Worm (Caenorhabditis elegans) whole organism, L4 larva: ENCODE results near the gene hlh-13.
A peak's percentile ranks its signal among the peaks of the same experiment; 100 is the strongest.

Source experiments
- T26A8.4 ChIP-seq: fragments of 200-800 bp; sonication (Bioruptor generic); IDR thresholded peaks from 2 replicates; pipeline ENCODE4 v1.3.6; 2022; ENCODE audit warnings: missing genetic modification characterization, missing compliant biosample characterization
- ces-1 ChIP-seq: fragments of 150-350 bp; sonication (generic microtip); optimal IDR thresholded peaks from 4 replicates; lab custom pipeline; 2014; ENCODE audit warnings: missing biosample characterization, missing genetic modification reagents, missing genetic modification characterization
- dmd-8 ChIP-seq: fragments of 200-800 bp; sonication (Bioruptor generic); IDR thresholded peaks from 2 replicates; pipeline ENCODE4 v1.3.6; 2022; ENCODE audit warnings: missing genetic modification characterization, missing compliant biosample characterization
- egl-43 ChIP-seq: fragments of 200-800 bp; sonication (Bioruptor generic); IDR thresholded peaks from 2 replicates; pipeline ENCODE4 v1.3.6; 2022; ENCODE audit warnings: missing genetic modification reagents, missing genetic modification characterization, missing compliant biosample characterization
- fkh-10 ChIP-seq: fragments of 150-350 bp; optimal IDR thresholded peaks from 2 replicates; lab custom pipeline; 2014; ENCODE audit warnings: missing biosample characterization, missing genetic modification reagents, missing genetic modification characterization
- nhr-102 ChIP-seq: sonication (generic microtip); optimal IDR thresholded peaks from 2 replicates; lab custom pipeline; 2016; ENCODE audit warnings: mild to moderate bottlenecking, missing genetic modification characterization, moderate library complexity, missing compliant biosample characterization
- nhr-28 ChIP-seq: fragments of 150-350 bp; optimal IDR thresholded peaks from 2 replicates; lab custom pipeline; 2014; ENCODE audit warnings: missing biosample characterization, missing genetic modification characterization
- pqm-1 ChIP-seq: sonication (generic microtip); optimal IDR thresholded peaks from 2 replicates; lab custom pipeline; 2017; ENCODE audit warnings: missing biosample characterization, missing genetic modification characterization
- snpc-4 ChIP-seq: fragments of 150-350 bp; optimal IDR thresholded peaks from 2 replicates; lab custom pipeline; 2014; ENCODE audit warnings: missing biosample characterization, missing genetic modification characterization
- unc-130 ChIP-seq: sonication (generic microtip); optimal IDR thresholded peaks from 2 replicates; lab custom pipeline; 2016; ENCODE audit warnings: missing genetic modification reagents, missing genetic modification characterization, missing compliant biosample characterization
- unc-39 ChIP-seq: sonication (generic microtip); optimal IDR thresholded peaks from 2 replicates; lab custom pipeline; 2017; ENCODE audit warnings: missing biosample characterization, missing genetic modification characterization
- zag-1 ChIP-seq: fragments of 150-350 bp; optimal IDR thresholded peaks from 2 replicates; lab custom pipeline; 2014; ENCODE audit warnings: missing biosample characterization, missing genetic modification characterization
- zfp-3 ChIP-seq: fragments of 200-800 bp; sonication (Bioruptor generic); conservative IDR thresholded peaks from 2 replicates; pipeline ENCODE4 v1.3.6; 2022; ENCODE audit warnings: missing genetic modification reagents, missing genetic modification characterization, missing compliant biosample characterization

DNA sequence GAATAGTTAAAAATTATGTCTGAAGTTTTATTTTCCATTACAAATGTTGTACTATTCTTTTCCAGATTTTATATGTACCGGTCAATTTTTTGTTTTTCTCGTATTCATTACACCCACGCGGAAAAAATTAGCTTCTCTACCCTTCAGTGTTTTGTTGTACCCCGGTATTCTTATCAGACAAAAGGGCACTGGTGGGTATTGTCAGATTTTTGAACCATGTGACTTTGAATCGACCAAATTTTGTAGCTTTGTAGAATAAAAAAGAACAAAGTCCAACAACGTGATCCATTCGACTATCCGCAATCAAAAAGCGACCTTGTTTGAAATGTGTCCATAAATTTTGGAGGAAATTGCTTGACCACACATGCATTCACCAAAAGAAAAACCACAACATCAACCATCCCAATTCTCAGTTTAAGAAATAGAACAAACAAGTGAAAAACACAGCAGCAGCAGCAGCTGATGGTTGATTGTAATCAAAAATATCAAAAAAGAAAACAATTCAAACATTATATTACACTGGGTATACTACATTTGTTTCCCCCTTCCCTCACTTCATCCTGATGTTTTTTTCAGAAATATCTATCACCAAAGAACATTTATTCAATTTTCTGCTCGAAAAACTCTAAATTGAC, 4.4 kb upstream of the hlh-13 start:
- TF ChIP-seq fkh-10: no peak
- no peak for TF ChIP-seq zag-1
- no peak for TF ChIP-seq dmd-8 (GFP tag; lab: Robert Waterston, UW)
- no peak for TF ChIP-seq snpc-4
- TF ChIP-seq pqm-1 (tag; lab: Kevin White, UChicago): no peak
- no peak for TF ChIP-seq unc-130 (GFP tag; lab: Kevin White, UChicago)
- no peak for TF ChIP-seq egl-43 (GFP tag; lab: Robert Waterston, UW)
- TF ChIP-seq zfp-3 (GFP tag; lab: Robert Waterston, UW): no peak
- no peak for TF ChIP-seq ces-1 (GFP tag; lab: Kevin White, UChicago)
- TF ChIP-seq T26A8.4 (GFP tag; lab: Robert Waterston, UW): no peak
- TF ChIP-seq nhr-102 (tag; lab: Kevin White, UChicago): no peak
- no peak for TF ChIP-seq unc-39
- peak; percentile 71 for TF ChIP-seq nhr-28
